Worm (Caenorhabditis elegans) whole organism, mixed stage, embryonic: ENCODE data around the gene lmbr-1.
A peak's percentile ranks its signal among the peaks of the same experiment; 100 is the strongest.
"Not testable (repeated sequence)": the region's sequence is repeated elsewhere in the genome, so short reads cannot be mapped to it uniquely, and the experiment has no call there.

Source experiments
- M03D4.4 ChIP-seq: sonication (generic microtip); optimal IDR thresholded peaks from 2 replicates; lab custom pipeline; 2017; ENCODE audit warnings: mild to moderate bottlenecking, missing genetic modification characterization, missing compliant biosample characterization
- bed-3 ChIP-seq: fragments of 200-800 bp; sonication (Bioruptor generic); optimal IDR thresholded peaks from 3 replicates; lab custom pipeline; 2018; ENCODE audit warnings: mild to moderate bottlenecking, missing genetic modification characterization, moderate library complexity, missing compliant biosample characterization
- blmp-1 ChIP-seq: fragments of 150-350 bp; optimal IDR thresholded peaks from 2 replicates; lab custom pipeline; 2014; ENCODE audit warnings: missing biosample characterization, missing genetic modification characterization
- ceh-39 ChIP-seq: fragments of 150-350 bp; optimal IDR thresholded peaks from 2 replicates; lab custom pipeline; 2014; ENCODE audit warnings: missing biosample characterization, missing genetic modification characterization
- ceh-43 ChIP-seq: fragments of 200-800 bp; sonication (Bioruptor generic); optimal IDR thresholded peaks from 2 replicates; lab custom pipeline; 2018; ENCODE audit warnings: mild to moderate bottlenecking, missing genetic modification characterization, moderate library complexity, missing compliant biosample characterization
- ceh-83 ChIP-seq: fragments of 200-800 bp; sonication (Bioruptor generic); optimal IDR thresholded peaks from 2 replicates; lab custom pipeline; 2018; ENCODE audit warnings: mild to moderate bottlenecking, missing genetic modification characterization, missing compliant biosample characterization
- ces-1 ChIP-seq: fragments of 150-350 bp; optimal IDR thresholded peaks from 2 replicates; lab custom pipeline; 2014; ENCODE audit warnings: missing biosample characterization, missing genetic modification reagents, missing genetic modification characterization
- cnd-1 ChIP-seq: fragments of 200-800 bp; sonication (Bioruptor generic); optimal IDR thresholded peaks from 2 replicates; lab custom pipeline; 2018; ENCODE audit warnings: mild to moderate bottlenecking, missing genetic modification characterization, missing compliant biosample characterization
- drap-1 ChIP-seq: fragments of 200-800 bp; sonication (Bioruptor generic); optimal IDR thresholded peaks from 3 replicates; lab custom pipeline; 2018; ENCODE audit warnings: mild to moderate bottlenecking, missing genetic modification characterization, missing compliant biosample characterization
- elt-1 ChIP-seq: sonication (generic microtip); optimal IDR thresholded peaks from 2 replicates; lab custom pipeline; 2017; ENCODE audit warnings: missing genetic modification characterization, mild to moderate bottlenecking, missing compliant biosample characterization, antibody characterized with exemption, moderate library complexity, borderline replicate concordance; ENCODE audit not compliant: insufficient read depth
- elt-3 ChIP-seq: fragments of 150-350 bp; optimal IDR thresholded peaks from 2 replicates; lab custom pipeline; 2014; ENCODE audit warnings: missing biosample characterization, missing genetic modification characterization
- flh-1 ChIP-seq: fragments of 200-800 bp; sonication (Bioruptor generic); optimal IDR thresholded peaks from 2 replicates; lab custom pipeline; 2018; ENCODE audit warnings: mild to moderate bottlenecking, missing genetic modification characterization, moderate library complexity, missing compliant biosample characterization
- ham-2 ChIP-seq: fragments of 200-800 bp; sonication (Bioruptor generic); optimal IDR thresholded peaks from 2 replicates; lab custom pipeline; 2018; ENCODE audit warnings: mild to moderate bottlenecking, missing genetic modification characterization, missing compliant biosample characterization
- hlh-1 ChIP-seq: fragments of 150-350 bp; optimal IDR thresholded peaks from 2 replicates; lab custom pipeline; 2014; ENCODE audit warnings: missing biosample characterization, missing genetic modification reagents, missing genetic modification characterization
- lin-13 ChIP-seq: fragments of 150-350 bp; optimal IDR thresholded peaks from 2 replicates; lab custom pipeline; 2014; ENCODE audit warnings: missing biosample characterization, missing genetic modification characterization
- lin-32 ChIP-seq: fragments of 200-800 bp; sonication (Bioruptor generic); optimal IDR thresholded peaks from 2 replicates; lab custom pipeline; 2018; ENCODE audit warnings: mild to moderate bottlenecking, missing genetic modification characterization, missing compliant biosample characterization
- lsy-2 ChIP-seq: fragments of 150-350 bp; optimal IDR thresholded peaks from 2 replicates; lab custom pipeline; 2014; ENCODE audit warnings: missing biosample characterization, missing genetic modification characterization
- mep-1 ChIP-seq: fragments of 150-350 bp; optimal IDR thresholded peaks from 2 replicates; lab custom pipeline; 2017; ENCODE audit warnings: missing biosample characterization, missing genetic modification reagents, missing genetic modification characterization, inconsistent platforms
- mls-2 ChIP-seq: sonication (generic microtip); optimal IDR thresholded peaks from 2 replicates; lab custom pipeline; 2016; ENCODE audit warnings: mild to moderate bottlenecking, missing genetic modification characterization, moderate library complexity, missing compliant biosample characterization
- nhr-12 ChIP-seq: fragments of 150-350 bp; optimal IDR thresholded peaks from 2 replicates; lab custom pipeline; 2014; ENCODE audit warnings: missing biosample characterization, missing genetic modification characterization
- nhr-2 ChIP-seq: fragments of 150-350 bp; optimal IDR thresholded peaks from 2 replicates; lab custom pipeline; 2014; ENCODE audit warnings: missing biosample characterization, missing genetic modification characterization
- nhr-237 ChIP-seq: fragments of 150-350 bp; optimal IDR thresholded peaks from 2 replicates; lab custom pipeline; 2014; ENCODE audit warnings: missing biosample characterization, missing genetic modification characterization
- nhr-28 ChIP-seq: fragments of 150-350 bp; optimal IDR thresholded peaks from 2 replicates; lab custom pipeline; 2014; ENCODE audit warnings: missing biosample characterization, missing genetic modification characterization
- nhr-76 ChIP-seq: sonication (generic microtip); optimal IDR thresholded peaks from 2 replicates; lab custom pipeline; 2017; ENCODE audit warnings: missing biosample characterization, missing genetic modification characterization
- pha-4 ChIP-seq: fragments of 150-350 bp; optimal IDR thresholded peaks from 2 replicates; lab custom pipeline; 2018; ENCODE audit warnings: missing biosample characterization, missing genetic modification reagents, missing genetic modification characterization
- sem-2 ChIP-seq: fragments of 200-800 bp; sonication (Bioruptor generic); optimal IDR thresholded peaks from 2 replicates; lab custom pipeline; 2018; ENCODE audit warnings: mild to moderate bottlenecking, missing genetic modification characterization, missing compliant biosample characterization
- sptf-1 ChIP-seq: sonication (generic microtip); optimal IDR thresholded peaks from 2 replicates; lab custom pipeline; 2017; ENCODE audit warnings: mild to moderate bottlenecking, missing genetic modification characterization, moderate library complexity, missing compliant biosample characterization
- unc-120 ChIP-seq: sonication (generic microtip); optimal IDR thresholded peaks from 2 replicates; lab custom pipeline; 2017; ENCODE audit warnings: missing genetic modification characterization, missing compliant biosample characterization; ENCODE audit not compliant: poor library complexity, severe bottlenecking
- unc-39 ChIP-seq: fragments of 150-350 bp; optimal IDR thresholded peaks from 2 replicates; lab custom pipeline; 2014; ENCODE audit warnings: missing biosample characterization, missing genetic modification characterization
- unc-62 ChIP-seq: fragments of 150-350 bp; optimal IDR thresholded peaks from 2 replicates; lab custom pipeline; 2014; ENCODE audit warnings: missing biosample characterization, missing genetic modification reagents, missing genetic modification characterization
- zip-8 ChIP-seq: fragments of 150-350 bp; optimal IDR thresholded peaks from 2 replicates; lab custom pipeline; 2014; ENCODE audit warnings: missing biosample characterization, missing genetic modification characterization
- ztf-11 ChIP-seq: fragments of 150-350 bp; optimal IDR thresholded peaks from 2 replicates; lab custom pipeline; 2014; ENCODE audit warnings: missing biosample characterization, missing genetic modification characterization

lmbr-1 gene

ce11 chrIII:8331779-8332178, 40.3 kb upstream of the lmbr-1 start, which contains the start of the genes mrps-18A and ZC262.2:
Gene mrps-18A (minus strand): TSS chrIII:8331919.
Gene ZC262.2 (plus strand): TSS chrIII:8332062.
- TF ChIP-seq ces-1 (GFP tag; lab: Kevin White, UChicago) (peak; percentile 4), sptf-1 (tag; lab: Kevin White, UChicago) (no peak), ceh-83 (GFP tag; lab: Kevin White, UChicago) (no peak), lsy-2 (peak; percentile 95)

ce11 chrIII:8334432-8334831, 37.6 kb upstream of the lmbr-1 start, which contains the start of gene ZC262.4:
Gene ZC262.4 (minus strand): TSS chrIII:8334532.
- TF ChIP-seq nhr-2 = no peak
- TF ChIP-seq nhr-28 (tag; lab: Kevin White, UChicago) = no peak
- no peak for TF ChIP-seq ceh-43 (GFP tag; lab: Kevin White, UChicago)
- TF ChIP-seq cnd-1 (tag; lab: Kevin White, UChicago) = no peak
- no peak for TF ChIP-seq unc-120 (tag; lab: Kevin White, UChicago)
- no peak for TF ChIP-seq nhr-76 (tag; lab: Kevin White, UChicago)
- no peak for TF ChIP-seq lin-13 (tag; lab: Kevin White, UChicago)
- TF ChIP-seq flh-1 (GFP tag; lab: Kevin White, UChicago) = no peak
- no peak for TF ChIP-seq lsy-2
- no peak for TF ChIP-seq bed-3 (GFP tag; lab: Kevin White, UChicago)
- no peak for TF ChIP-seq blmp-1 (tag; lab: Kevin White, UChicago)

- TF ChIP-seq M03D4.4 (tag; lab: Kevin White, UChicago); ceh-39; elt-3 (tag; lab: Kevin White, UChicago): not testable (repeated sequence)
Observed at ce11 chrIII:8339372-8339771, 32.7 kb upstream of the lmbr-1 start, which contains the start of gene clc-28. Gene clc-28 (minus strand): TSS chrIII:8339472.

ce11 chrIII:8344283-8344682, 27.8 kb upstream of the lmbr-1 start, which contains the start of gene ZC262.7:
Gene ZC262.7 (minus strand): TSS chrIII:8344336.
- TF ChIP-seq nhr-76 (tag; lab: Kevin White, UChicago); cnd-1 (tag; lab: Kevin White, UChicago); flh-1 (GFP tag; lab: Kevin White, UChicago): not testable (repeated sequence)

ce11 chrIII:8347822-8348221, 24.2 kb upstream of the lmbr-1 start, which contains the start of gene clc-29:
Gene clc-29 (minus strand): TSS chrIII:8347922.
- TF ChIP-seq unc-62 (GFP tag; lab: Kevin White, UChicago); lsy-2; sem-2 (GFP tag; lab: Kevin White, UChicago): not testable (repeated sequence)

- TF ChIP-seq lsy-2 = no peak
- TF ChIP-seq ceh-83 (GFP tag; lab: Kevin White, UChicago) = no peak
- peak; percentile 11 for TF ChIP-seq ham-2 (GFP tag; lab: Kevin White, UChicago)
- TF ChIP-seq unc-120 (tag; lab: Kevin White, UChicago) = no peak
- peak; percentile 13 for TF ChIP-seq elt-3 (tag; lab: Kevin White, UChicago)
- TF ChIP-seq ces-1 (GFP tag; lab: Kevin White, UChicago) = peak; percentile 50
- TF ChIP-seq cnd-1 (tag; lab: Kevin White, UChicago) = no peak
- TF ChIP-seq pha-4 (tag; lab: Kevin White, UChicago) = peak; percentile 78
- peak; percentile 69 for TF ChIP-seq nhr-237 (tag; lab: Kevin White, UChicago)
- TF ChIP-seq, all 35 proteins: peak for 5
Observed at ce11 chrIII:8354644-8355461, 17.2 kb upstream of the lmbr-1 start, which contains the start of gene unc-116. Gene unc-116 (minus strand): TSS chrIII:8355174.

- TF ChIP-seq ceh-83 (GFP tag; lab: Kevin White, UChicago) (no peak), ztf-11 (tag; lab: Kevin White, UChicago) (no peak), pha-4 (tag; lab: Kevin White, UChicago) (no peak), blmp-1 (tag; lab: Kevin White, UChicago) (no peak), nhr-2 (no peak), ham-2 (GFP tag; lab: Kevin White, UChicago) (no peak), unc-39 (tag; lab: Kevin White, UChicago) (no peak), elt-3 (tag; lab: Kevin White, UChicago) (no peak), nhr-76 (tag; lab: Kevin White, UChicago) (no peak), hlh-1 (tag; lab: Kevin White, UChicago) (no peak), mep-1 (tag; lab: Kevin White, UChicago) (no peak), mls-2 (tag; lab: Kevin White, UChicago) (no peak), elt-1 (tag; lab: Kevin White, UChicago) (no peak), lin-32 (GFP tag; lab: Kevin White, UChicago) (no peak), nhr-237 (tag; lab: Kevin White, UChicago) (no peak), sptf-1 (tag; lab: Kevin White, UChicago) (no peak), drap-1 (GFP tag; lab: Kevin White, UChicago) (no peak), zip-8 (no peak), nhr-12 (tag; lab: Kevin White, UChicago) (no peak), M03D4.4 (tag; lab: Kevin White, UChicago) (no peak)
Observed at ce11 chrIII:8355462-8355815, 16.6 kb upstream of the lmbr-1 start.
